Fruit fly (Drosophila melanogaster) whole organism, embryonic: ENCODE results near the gene Fer3.

ENCODE experiments used
- Aef1 ChIP-seq: fragments of 200-800 bp; sonication (Bioruptor generic); IDR thresholded peaks from 3 replicates; pipeline ENCODE4 v1.3.6; 2022; ENCODE audit warnings: missing biosample characterization, missing genetic modification characterization
- B-H2 ChIP-seq: fragments of 200-800 bp; sonication (Bioruptor generic); optimal IDR thresholded peaks from 2 replicates; lab custom pipeline; 2018; ENCODE audit warnings: missing biosample characterization, mild to moderate bottlenecking, missing genetic modification characterization
- CG12769 ChIP-seq: fragments of 200-800 bp; sonication (Bioruptor generic); optimal IDR thresholded peaks from 2 replicates; lab custom pipeline; 2019; ENCODE audit warnings: missing biosample characterization, mild to moderate bottlenecking, missing genetic modification characterization, moderate library complexity
- CG13287 ChIP-seq: fragments of 200-800 bp; sonication (Bioruptor generic); IDR thresholded peaks from 2 replicates; pipeline ENCODE4 v1.3.6; 2022; ENCODE audit warnings: missing biosample characterization, missing genetic modification characterization; ENCODE audit not compliant: partially characterized antibody
- CG14667 ChIP-seq: fragments of 200-800 bp; sonication (Bioruptor generic); IDR thresholded peaks from 2 replicates; pipeline ENCODE4 v1.3.6; 2022; ENCODE audit warnings: missing biosample characterization, missing genetic modification characterization
- CG15269 ChIP-seq: fragments of 200-800 bp; sonication (Bioruptor generic); optimal IDR thresholded peaks from 2 replicates; lab custom pipeline; 2018; ENCODE audit warnings: missing biosample characterization, mild to moderate bottlenecking, missing genetic modification characterization, moderate library complexity
- CG15514 ChIP-seq: fragments of 200-800 bp; sonication (Bioruptor generic); optimal IDR thresholded peaks from 3 replicates; lab custom pipeline; 2017; ENCODE audit warnings: missing biosample characterization, missing genetic modification characterization, mild to moderate bottlenecking, moderate library complexity, missing genetic modification reagents
- CG1603 ChIP-seq: fragments of 200-800 bp; sonication (Bioruptor generic); optimal IDR thresholded peaks from 2 replicates; lab custom pipeline; 2019; ENCODE audit warnings: missing biosample characterization, mild to moderate bottlenecking, missing genetic modification characterization, moderate library complexity
- CG18764 ChIP-seq: fragments of 200-800 bp; sonication (Bioruptor generic); optimal IDR thresholded peaks from 3 replicates; lab custom pipeline; 2016; ENCODE audit warnings: missing biosample characterization, missing genetic modification characterization
- CG30431 ChIP-seq: fragments of 200-800 bp; sonication (Bioruptor generic); optimal IDR thresholded peaks from 2 replicates; lab custom pipeline; 2017; ENCODE audit warnings: missing biosample characterization, missing genetic modification characterization
- CG34376 ChIP-seq: fragments of 200-800 bp; sonication (Bioruptor generic); optimal IDR thresholded peaks from 2 replicates; lab custom pipeline; 2018; ENCODE audit warnings: missing biosample characterization, mild to moderate bottlenecking, missing genetic modification characterization
- CG6813 ChIP-seq: fragments of 200-800 bp; sonication (Bioruptor generic); optimal IDR thresholded peaks from 2 replicates; lab custom pipeline; 2017; ENCODE audit warnings: missing biosample characterization, missing genetic modification characterization, mild to moderate bottlenecking, moderate library complexity, missing genetic modification reagents
- CG9215 ChIP-seq: fragments of 200-800 bp; sonication (Bioruptor generic); IDR thresholded peaks from 2 replicates; pipeline ENCODE4 v1.3.6; 2022; ENCODE audit warnings: missing biosample characterization, missing genetic modification characterization
- CG9876 ChIP-seq: fragments of 200-800 bp; sonication (Bioruptor generic); optimal IDR thresholded peaks from 2 replicates; lab custom pipeline; 2016; ENCODE audit warnings: missing biosample characterization, missing genetic modification characterization
- CG9932 ChIP-seq: fragments of 200-800 bp; sonication (Bioruptor generic); IDR thresholded peaks from 2 replicates; pipeline ENCODE4 v1.3.6; 2022; ENCODE audit warnings: missing biosample characterization, missing genetic modification characterization
- D19A ChIP-seq: fragments of 200-800 bp; optimal IDR thresholded peaks from 3 replicates; lab custom pipeline; 2019; ENCODE audit warnings: missing biosample characterization, mild to moderate bottlenecking, missing genetic modification characterization, moderate library complexity
- Deaf1 ChIP-seq: fragments of 200-800 bp; optimal IDR thresholded peaks from 3 replicates; lab custom pipeline; 2019; ENCODE audit warnings: missing biosample characterization, mild to moderate bottlenecking, missing genetic modification characterization, moderate library complexity
- Fer2 ChIP-seq: fragments of 200-800 bp; sonication (Bioruptor generic); optimal IDR thresholded peaks from 2 replicates; lab custom pipeline; 2018; ENCODE audit warnings: missing biosample characterization, mild to moderate bottlenecking, missing genetic modification characterization, moderate library complexity
- Fer3 ChIP-seq: fragments of 200-800 bp; sonication (Bioruptor generic); optimal IDR thresholded peaks from 2 replicates; lab custom pipeline; 2018; ENCODE audit warnings: missing biosample characterization, mild to moderate bottlenecking, missing genetic modification characterization, moderate library complexity
- GATAe ChIP-seq: fragments of 200-800 bp; sonication (Bioruptor generic); conservative IDR thresholded peaks from 2 replicates; pipeline ENCODE4 v1.3.6; 2022; ENCODE audit warnings: missing biosample characterization, missing genetic modification characterization
- Jarid2 ChIP-seq: fragments of 200-800 bp; sonication (Bioruptor generic); optimal IDR thresholded peaks from 3 replicates; lab custom pipeline; 2017; ENCODE audit warnings: mild to moderate bottlenecking, missing biosample characterization, missing genetic modification reagents, missing genetic modification characterization
- Med ChIP-seq: fragments of 200-800 bp; sonication (Bioruptor generic); peaks from one replicate; lab custom pipeline; 2016; ENCODE audit warnings: missing biosample characterization, missing genetic modification characterization, mild to moderate bottlenecking, inconsistent platforms, moderate library complexity
- NC2α ChIP-seq: fragments of 200-800 bp; sonication (Bioruptor generic); optimal IDR thresholded peaks from 2 replicates; lab custom pipeline; 2016; ENCODE audit warnings: missing biosample characterization, missing genetic modification characterization
- Pdp1 ChIP-seq, 2 experiments: fragments of 200-800 bp; sonication (Bioruptor generic); optimal IDR thresholded peaks; 3 replicates each; lab custom pipeline; 2016; ENCODE audit warnings: missing biosample characterization in 2 of 2, missing genetic modification characterization in 2 of 2, mild to moderate bottlenecking in 1 of 2, moderate library complexity in 1 of 2
- Taf1 ChIP-seq: fragments of 200-800 bp; sonication (Bioruptor generic); IDR thresholded peaks from 2 replicates; pipeline ENCODE4 v1.3.6; 2022; ENCODE audit warnings: missing biosample characterization, missing genetic modification characterization
- Trl ChIP-seq, 3 experiments: fragments of >200 bp in 2 of 3; fragments of 200-800 bp in 1 of 3; sonication (Bioruptor generic) in 1 of 3; optimal IDR thresholded peaks; 2 replicates in 1 of 3; 3 replicates in 2 of 3; lab custom pipeline; 2016 to 2017; ENCODE audit warnings: missing biosample characterization in 1 of 3, missing genetic modification characterization in 1 of 3
- al ChIP-seq: fragments of 200-800 bp; sonication (Bioruptor generic); IDR thresholded peaks from 2 replicates; pipeline ENCODE4 v1.3.6; 2022; ENCODE audit warnings: missing biosample characterization, missing genetic modification characterization
- amos ChIP-seq: fragments of 200-800 bp; sonication (Bioruptor generic); IDR thresholded peaks from 2 replicates; pipeline ENCODE4 v1.3.6; 2022; ENCODE audit warnings: missing biosample characterization, missing genetic modification characterization; ENCODE audit not compliant: partially characterized antibody
- bbx ChIP-seq: fragments of 200-800 bp; sonication (Bioruptor generic); IDR thresholded peaks from 2 replicates; pipeline ENCODE4 v1.3.6; 2022; ENCODE audit warnings: missing biosample characterization, missing genetic modification characterization; ENCODE audit not compliant: partially characterized antibody
- caup ChIP-seq: fragments of 200-800 bp; sonication (Bioruptor generic); optimal IDR thresholded peaks from 3 replicates; lab custom pipeline; 2017; ENCODE audit warnings: missing biosample characterization, mild to moderate bottlenecking, missing genetic modification characterization, moderate library complexity; ENCODE audit not compliant: severe bottlenecking
- chinmo ChIP-seq: fragments of 200-800 bp; sonication (Bioruptor generic); IDR thresholded peaks from 4 replicates; pipeline ENCODE4 v1.3.6; 2022; ENCODE audit warnings: missing biosample characterization, missing genetic modification characterization; ENCODE audit not compliant: partially characterized antibody
- ci ChIP-seq: fragments of 200-800 bp; sonication (Bioruptor generic); IDR thresholded peaks from 3 replicates; pipeline ENCODE4 v1.3.6; 2022; ENCODE audit warnings: missing biosample characterization, missing genetic modification characterization
- exex ChIP-seq: fragments of 200-800 bp; sonication (Bioruptor generic); optimal IDR thresholded peaks from 4 replicates; lab custom pipeline; 2018; ENCODE audit warnings: missing biosample characterization, mild to moderate bottlenecking, missing genetic modification characterization, moderate library complexity
- ftz-f1 ChIP-seq: fragments of 200-800 bp; sonication (Bioruptor generic); optimal IDR thresholded peaks from 2 replicates; lab custom pipeline; 2016; ENCODE audit warnings: missing biosample characterization, missing genetic modification characterization
- her ChIP-seq: fragments of 200-800 bp; sonication (Bioruptor generic); optimal IDR thresholded peaks from 2 replicates; lab custom pipeline; 2016; ENCODE audit warnings: missing biosample characterization, missing genetic modification characterization
- mirr ChIP-seq: fragments of 200-800 bp; sonication (Bioruptor generic); optimal IDR thresholded peaks from 3 replicates; lab custom pipeline; 2018; ENCODE audit warnings: missing biosample characterization, mild to moderate bottlenecking, missing genetic modification characterization
- oc ChIP-seq: fragments of 200-800 bp; sonication (Bioruptor generic); optimal IDR thresholded peaks from 2 replicates; lab custom pipeline; 2018; ENCODE audit warnings: missing biosample characterization, mild to moderate bottlenecking, missing genetic modification characterization, moderate library complexity
- org-1 ChIP-seq: fragments of 200-800 bp; sonication (Bioruptor generic); optimal IDR thresholded peaks from 2 replicates; lab custom pipeline; 2017; ENCODE audit warnings: missing biosample characterization, missing genetic modification characterization
- pan ChIP-seq, 4 experiments: fragments of >200 bp in 3 of 4; fragments of 200-800 bp in 1 of 4; sonication (Bioruptor generic) in 1 of 4; optimal IDR thresholded peaks in 3 of 4; IDR thresholded peaks in 1 of 4; 2 replicates each; pipeline versions ENCODE4 v1.3.6 to Lab custom; 2017 to 2022; ENCODE audit warnings: missing biosample characterization in 2 of 4, missing genetic modification characterization in 2 of 4, mixed read lengths in 1 of 4
- row ChIP-seq: fragments of 200-800 bp; sonication (Bioruptor generic); IDR thresholded peaks from 3 replicates; pipeline ENCODE4 v1.3.6; 2022; ENCODE audit warnings: missing biosample characterization, missing genetic modification characterization
- sd ChIP-seq: fragments of 200-800 bp; sonication (Bioruptor generic); optimal IDR thresholded peaks from 3 replicates; lab custom pipeline; 2018; ENCODE audit warnings: missing biosample characterization, mild to moderate bottlenecking, missing genetic modification characterization, moderate library complexity
- sens ChIP-seq: fragments of 200-800 bp; sonication (Bioruptor generic); peaks from one replicate; lab custom pipeline; 2016; ENCODE audit warnings: missing biosample characterization, missing genetic modification characterization
- sqz ChIP-seq: fragments of 200-800 bp; sonication (Bioruptor generic); optimal IDR thresholded peaks from 3 replicates; lab custom pipeline; 2018; ENCODE audit warnings: missing biosample characterization, mild to moderate bottlenecking, missing genetic modification characterization
- sug ChIP-seq: fragments of 200-800 bp; optimal IDR thresholded peaks from 2 replicates; lab custom pipeline; 2019; ENCODE audit warnings: missing biosample characterization, mild to moderate bottlenecking, missing genetic modification characterization, moderate library complexity

Fer3 gene

DNA sequence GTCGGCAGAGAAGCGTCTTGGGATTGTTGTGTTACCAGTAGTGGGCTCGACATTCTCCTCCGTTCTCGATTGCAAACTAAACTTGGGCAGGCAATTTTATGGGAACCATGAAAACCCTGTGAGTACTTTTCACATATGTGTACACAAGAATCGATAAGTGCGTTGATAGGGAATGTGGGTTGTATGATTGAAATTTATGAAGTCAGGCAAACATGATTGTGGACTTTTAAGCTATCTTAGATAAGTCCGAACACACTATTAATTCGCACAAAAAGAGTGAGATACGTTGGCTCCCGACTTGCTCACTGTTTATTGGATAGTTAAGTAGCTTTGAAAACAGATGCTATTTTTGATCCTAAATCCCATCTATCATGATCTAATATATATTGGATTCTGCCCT, 2.4 kb downstream of the Fer3 start, which contains the start of gene CG18765:
CG18765 (minus strand) TSS at position 53 of the 400 bp plus-strand sequence.
- TF ChIP-seq CG34376 (GFP tag; lab: Kevin White, UChicago) (peak; percentile 59), mirr (peak; percentile 49), sqz (no peak), exex (tag; lab: Kevin White, UChicago) (peak; percentile 79), sd (peak; percentile 32), Fer2 (no peak), oc (tag; lab: Kevin White, UChicago) (no peak), sens (peak; percentile 14), Aef1 (no peak), CG15269 (tag; lab: Kevin White, UChicago) (no peak)

dm6 chr3R:11690857-11691471, 3.1 kb downstream of the Fer3 start:
- peak; percentile 82 for TF ChIP-seq Deaf1 (tag; lab: Kevin White, UChicago)
- TF ChIP-seq sug (tag; lab: Kevin White, UChicago) = peak; percentile 37
- 0 out of 2 replicates have a peak, but pooled peaks have one; percentile 13 for TF ChIP-seq CG13287 (GFP tag; lab: Robert Waterston, UW)
- no peak for TF ChIP-seq org-1 (GFP tag; lab: Kevin White, UChicago)
- peak; percentile 75 for TF ChIP-seq Med (GFP tag; lab: Kevin White, UChicago)
- TF ChIP-seq CG12769 (tag; lab: Kevin White, UChicago) = peak; percentile 60
- TF ChIP-seq Jarid2 (GFP tag; lab: Kevin White, UChicago) = peak; percentile 24
- peak; percentile 49; the same call in 2 of the 3 replicates for TF ChIP-seq row
- no peak for TF ChIP-seq CG9876 (GFP tag; lab: Kevin White, UChicago)
- peak in 1 of 2 experiments; percentile 36 for TF ChIP-seq Trl (optimal IDR thresholded peaks at IDR 0.05; lab: Kevin White, UChicago)
- no peak for TF ChIP-seq Trl (GFP tag; optimal IDR thresholded peaks at IDR 0.05; lab: Kevin White, UChicago)
- TF ChIP-seq ftz-f1 = no peak
- peak; percentile 82 for TF ChIP-seq D19A (tag; lab: Kevin White, UChicago)
- TF ChIP-seq Taf1 (GFP tag; lab: Robert Waterston, UW) = no peak
- TF ChIP-seq bbx (GFP tag; lab: Robert Waterston, UW) = no peak
- TF ChIP-seq GATAe (GFP tag; lab: Robert Waterston, UW) = peak; percentile 61; the same call in 1 of the 2 replicates
- TF ChIP-seq CG9932 (GFP tag; lab: Robert Waterston, UW) = peak; percentile 15; the same call in 1 of the 2 replicates
- no peak for TF ChIP-seq CG6813 (GFP tag; lab: Kevin White, UChicago)

DNA sequence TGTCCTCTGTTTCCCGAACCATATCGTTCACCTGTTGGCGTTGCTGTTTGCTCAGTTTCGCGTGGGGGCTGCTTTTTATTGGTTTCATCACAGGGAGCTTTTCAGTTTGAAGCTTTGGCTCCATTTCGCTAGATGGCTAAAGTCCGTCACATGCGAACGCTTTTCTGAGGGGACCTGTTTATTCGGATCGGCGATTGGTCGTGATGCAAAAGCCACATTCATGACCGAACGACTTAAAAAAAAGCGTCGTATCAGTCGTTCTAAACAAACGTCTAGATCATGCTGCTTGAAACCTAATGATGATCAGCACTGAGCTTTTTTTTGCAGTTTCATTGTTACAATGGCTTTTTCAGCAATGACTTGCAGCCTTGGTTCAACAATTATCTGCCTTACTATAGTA, 4.2 kb downstream of the Fer3 start, which contains the start of gene CG6908:
CG6908 (minus strand) TSS at position 152 of the 400 bp plus-strand sequence.
- TF ChIP-seq sd (peak; percentile 34), al (GFP tag; lab: Robert Waterston, UW) (no peak), CG30431 (GFP tag; lab: Kevin White, UChicago) (no peak), her (peak; percentile 50), CG12769 (tag; lab: Kevin White, UChicago) (peak; percentile 56), CG9215 (GFP tag; lab: Robert Waterston, UW) (no peak), sug (tag; lab: Kevin White, UChicago) (peak; percentile 99), CG15514 (GFP tag; lab: Kevin White, UChicago) (peak; percentile 5), CG14667 (GFP tag; lab: Robert Waterston, UW) (no peak), chinmo (GFP tag; lab: Robert Waterston, UW) (peak; percentile 91; the same call in 3 of the 4 replicates), amos (GFP tag; lab: Robert Waterston, UW) (peak; percentile 21; the same call in 1 of the 2 replicates), caup (GFP tag; lab: Kevin White, UChicago) (no peak), Fer3 (tag; lab: Kevin White, UChicago) (peak; percentile 27), CG1603 (tag; lab: Kevin White, UChicago) (no peak), B-H2 (GFP tag; lab: Kevin White, UChicago) (peak; percentile 71), ci (GFP tag; lab: Robert Waterston, UW) (peak; percentile 39; the same call in 2 of the 3 replicates), ftz-f1 (peak; percentile 1), Pdp1 (GFP tag; optimal IDR thresholded peaks at IDR 0.05; lab: Kevin White, UChicago) (peak in 1 of 2 experiments; percentile 46), CG18764 (GFP tag; lab: Kevin White, UChicago) (no peak), pan (optimal IDR thresholded peaks at IDR 0.05; lab: Kevin White, UChicago) (no peak), pan (GFP tag; optimal IDR thresholded peaks at IDR 0.05 in 1 of 2, IDR thresholded peaks at IDR 0.05 in 1 of 2) (peak in 1 of 2 experiments; percentile 24), NC2α (GFP tag; lab: Kevin White, UChicago) (no peak)
